Comparison of ENCODE assay signal across 1 fruit fly cellular context in the genomic region with DNA sequence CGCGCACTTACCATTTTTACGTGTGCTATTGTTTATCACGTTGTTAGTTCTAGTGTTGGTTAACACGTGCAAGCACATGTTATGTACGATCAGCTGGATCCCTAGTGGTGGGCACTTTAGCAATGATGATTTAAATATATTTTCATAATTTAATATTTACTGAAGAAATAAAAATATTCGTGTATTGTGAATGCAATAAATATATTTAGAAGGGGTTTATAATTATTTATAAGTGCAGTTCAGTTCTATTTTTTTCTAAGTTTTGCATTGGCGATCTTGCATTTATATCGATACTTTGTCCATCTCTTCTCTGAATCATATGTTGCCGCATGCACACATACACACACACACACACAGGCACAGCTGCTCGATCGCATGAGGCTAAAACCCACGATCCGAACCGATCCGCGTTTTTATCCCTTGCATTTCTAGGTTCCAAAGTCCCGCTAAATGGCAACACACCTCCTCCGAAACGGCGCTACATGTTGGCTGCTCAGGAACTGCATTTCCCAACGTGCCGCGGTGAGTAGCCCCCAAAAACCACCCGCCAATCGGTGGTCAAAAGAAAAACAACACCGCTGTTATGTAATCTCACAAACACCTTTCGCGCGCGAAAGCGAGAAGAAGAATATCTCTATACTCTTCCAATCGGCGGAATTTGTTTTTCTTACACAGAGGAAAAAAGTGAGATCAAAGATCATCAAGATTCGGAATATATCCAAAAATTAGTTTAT.
A peak's percentile ranks its signal among the peaks of the same experiment; 100 is the strongest.
TF ChIP-seq lines count a peak whose summit lies in the region.

CG15027 (minus strand) TSS at position 51 of the 734 bp plus-strand sequence.
Dbct (plus strand) TSS at position 349 of the 734 bp plus-strand sequence.

TF ChIP-seq in whole organism, embryonic, 481 proteins besides CTCF, POLR2A, EP300 and RAD21 (continued from another document):
- TF ChIP-seq Elba2 (GFP tag; optimal IDR thresholded peaks at IDR 0.05; lab: Kevin White, UChicago) (no peak), nmo (GFP tag; optimal IDR thresholded peaks at IDR 0.05; lab: Kevin White, UChicago) (peak; percentile 78), CG15073 (GFP tag; optimal IDR thresholded peaks at IDR 0.05; lab: Kevin White, UChicago) (no peak), twi (tag; optimal IDR thresholded peaks at IDR 0.05; lab: Kevin White, UChicago) (peak; percentile 75), maf-S (GFP tag; optimal IDR thresholded peaks at IDR 0.05; lab: Kevin White, UChicago) (no peak), dysf (GFP tag; IDR thresholded peaks at IDR 0.05; lab: Robert Waterston, UW) (peak; percentile 74), fu2 (GFP tag; optimal IDR thresholded peaks at IDR 0.05; lab: Kevin White, UChicago) (no peak), ap (GFP tag; IDR thresholded peaks at IDR 0.05; lab: Robert Waterston, UW) (0 out of 2 replicates have a peak, but pooled peaks have one; percentile 29), lmd (GFP tag; IDR thresholded peaks at IDR 0.05; lab: Robert Waterston, UW) (peak; percentile 64), bigmax (GFP tag; optimal IDR thresholded peaks at IDR 0.05; lab: Kevin White, UChicago) (no peak), CG11247 (GFP tag; IDR thresholded peaks at IDR 0.05; lab: Robert Waterston, UW) (peak; percentile 26; the same call in 1 of the 2 replicates), CG2875 (GFP tag; optimal IDR thresholded peaks at IDR 0.05; lab: Kevin White, UChicago) (no peak), MBD-R2 (GFP tag; IDR thresholded peaks at IDR 0.05; lab: Robert Waterston, UW) (peak; percentile 55; the same call in 1 of the 2 replicates), Opbp (GFP tag; IDR thresholded peaks at IDR 0.05; lab: Robert Waterston, UW; ENCODE audit: partially characterized antibody) (peak; percentile 57; the same call in 1 of the 3 replicates), corto (GFP tag; optimal IDR thresholded peaks at IDR 0.05; lab: Kevin White, UChicago) (peak; percentile 55), NFAT (GFP tag; IDR thresholded peaks at IDR 0.05; lab: Robert Waterston, UW) (peak; percentile 22; the same call in 1 of the 2 replicates), Ada2b (GFP tag; IDR thresholded peaks at IDR 0.05; lab: Robert Waterston, UW) (peak; percentile 64), Dp (GFP tag; optimal IDR thresholded peaks at IDR 0.05; lab: Kevin White, UChicago) (peak; percentile 11), H15 (GFP tag; IDR thresholded peaks at IDR 0.05; lab: Robert Waterston, UW) (0 out of 3 replicates have a peak, but pooled peaks have one; percentile 43), tna (GFP tag; IDR thresholded peaks at IDR 0.05; lab: Robert Waterston, UW; ENCODE audit: partially characterized antibody) (no peak), B-H2 (GFP tag; optimal IDR thresholded peaks at IDR 0.05; lab: Kevin White, UChicago) (peak; percentile 70), CG14710 (tag; optimal IDR thresholded peaks at IDR 0.05; lab: Kevin White, UChicago) (peak; percentile 71), hth (optimal IDR thresholded peaks at IDR 0.05; lab: Kevin White, UChicago) (no peak), ftz-f1 (GFP tag; optimal IDR thresholded peaks at IDR 0.05; lab: Kevin White, UChicago) (no peak), CG1603 (tag; optimal IDR thresholded peaks at IDR 0.05; lab: Kevin White, UChicago) (peak; percentile 23), CG5180 (GFP tag; optimal IDR thresholded peaks at IDR 0.05; lab: Kevin White, UChicago) (peak; percentile 28), Lim3 (GFP tag; IDR thresholded peaks at IDR 0.05; lab: Robert Waterston, UW) (no peak)
